Fruit fly (Drosophila melanogaster) whole organism, embryonic: ENCODE data around the gene CG31792.

Source experiments
- Bgb ChIP-seq: fragments of 200-800 bp; sonication (Bioruptor generic); IDR thresholded peaks from 2 replicates; pipeline ENCODE4 v1.3.6; 2022; ENCODE audit warnings: missing biosample characterization, missing genetic modification characterization; ENCODE audit not compliant: partially characterized antibody
- CG10209 ChIP-seq: fragments of 200-800 bp; sonication (Bioruptor generic); optimal IDR thresholded peaks from 3 replicates; lab custom pipeline; 2017; ENCODE audit warnings: missing biosample characterization, mild to moderate bottlenecking, missing genetic modification characterization, missing genetic modification reagents
- CG10654 ChIP-seq: fragments of 200-800 bp; sonication (Bioruptor generic); optimal IDR thresholded peaks from 2 replicates; lab custom pipeline; 2016; ENCODE audit warnings: missing biosample characterization, missing genetic modification characterization
- CG10959 ChIP-seq: fragments of 200-800 bp; sonication (Bioruptor generic); IDR thresholded peaks from 2 replicates; pipeline ENCODE4 v1.3.6; 2022; ENCODE audit warnings: missing biosample characterization, missing genetic modification characterization
- CG11398 ChIP-seq: fragments of 200-800 bp; sonication (Bioruptor generic); optimal IDR thresholded peaks from 2 replicates; lab custom pipeline; 2016; ENCODE audit warnings: missing biosample characterization, missing genetic modification characterization
- CG11560 ChIP-seq: fragments of 200-800 bp; sonication (Bioruptor generic); IDR thresholded peaks from 3 replicates; pipeline ENCODE4 v1.3.6; 2022; ENCODE audit warnings: missing biosample characterization, missing genetic modification characterization
- CG11695 ChIP-seq: fragments of 200-800 bp; sonication (Bioruptor generic); IDR thresholded peaks from 3 replicates; pipeline ENCODE4 v1.3.6; 2022; ENCODE audit warnings: missing biosample characterization, missing genetic modification characterization
- CG14014 ChIP-seq: fragments of 200-800 bp; sonication (Bioruptor generic); IDR thresholded peaks from 2 replicates; pipeline ENCODE4 v1.3.6; 2022; ENCODE audit warnings: missing biosample characterization, missing genetic modification characterization
- CG14710 ChIP-seq: fragments of 200-800 bp; sonication (Bioruptor generic); optimal IDR thresholded peaks from 3 replicates; lab custom pipeline; 2019; ENCODE audit warnings: missing biosample characterization, mild to moderate bottlenecking, missing genetic modification characterization, moderate library complexity
- CG17829 ChIP-seq: fragments of 200-800 bp; optimal IDR thresholded peaks from 2 replicates; lab custom pipeline; 2019; ENCODE audit warnings: missing biosample characterization, mild to moderate bottlenecking, missing genetic modification characterization, moderate library complexity
- CG18764 ChIP-seq: fragments of 200-800 bp; sonication (Bioruptor generic); optimal IDR thresholded peaks from 3 replicates; lab custom pipeline; 2016; ENCODE audit warnings: missing biosample characterization, missing genetic modification characterization
- CG2199 ChIP-seq: fragments of 200-800 bp; sonication (Bioruptor generic); IDR thresholded peaks from 3 replicates; pipeline ENCODE4 v1.3.6; 2022; ENCODE audit warnings: missing biosample characterization, missing genetic modification characterization
- CG3065 ChIP-seq: fragments of 200-800 bp; sonication (Bioruptor generic); optimal IDR thresholded peaks from 2 replicates; lab custom pipeline; 2016; ENCODE audit warnings: missing biosample characterization, missing genetic modification characterization
- CG32772 ChIP-seq: fragments of 200-800 bp; sonication (Bioruptor generic); IDR thresholded peaks from 2 replicates; pipeline ENCODE4 v1.3.6; 2022; ENCODE audit warnings: missing biosample characterization, missing genetic modification characterization
- CG33213 ChIP-seq: fragments of 200-800 bp; sonication (Bioruptor generic); optimal IDR thresholded peaks from 3 replicates; lab custom pipeline; 2016; ENCODE audit warnings: missing biosample characterization, missing genetic modification characterization
- CG34422 ChIP-seq: fragments of 200-800 bp; sonication (Bioruptor generic); IDR thresholded peaks from 3 replicates; pipeline ENCODE4 v1.3.6; 2022; ENCODE audit warnings: missing biosample characterization, missing genetic modification characterization
- CG3726 ChIP-seq: fragments of 200-800 bp; sonication (Bioruptor generic); IDR thresholded peaks from 3 replicates; pipeline ENCODE4, ENCODE4 v1.3.6; 2022; ENCODE audit warnings: missing biosample characterization, missing genetic modification characterization
- CG4424 ChIP-seq: fragments of 200-800 bp; sonication (Bioruptor generic); optimal IDR thresholded peaks from 3 replicates; lab custom pipeline; 2016; ENCODE audit warnings: missing biosample characterization, missing genetic modification characterization
- CG4617 ChIP-seq: fragments of 200-800 bp; sonication (Bioruptor generic); optimal IDR thresholded peaks from 3 replicates; lab custom pipeline; 2016; ENCODE audit warnings: missing biosample characterization, missing genetic modification characterization, borderline replicate concordance
- CG5245 ChIP-seq: fragments of 200-800 bp; sonication (Bioruptor generic); optimal IDR thresholded peaks from 3 replicates; lab custom pipeline; 2016; ENCODE audit warnings: missing biosample characterization, missing genetic modification characterization
- CG7271 ChIP-seq: fragments of 200-800 bp; sonication (Bioruptor generic); optimal IDR thresholded peaks from 2 replicates; lab custom pipeline; 2018; ENCODE audit warnings: missing biosample characterization, mild to moderate bottlenecking, missing genetic modification characterization, moderate library complexity
- CG7786 ChIP-seq: fragments of 200-800 bp; sonication (Bioruptor generic); optimal IDR thresholded peaks from 2 replicates; lab custom pipeline; 2016; ENCODE audit warnings: missing biosample characterization, missing genetic modification characterization
- CG7928 ChIP-seq: fragments of 200-800 bp; sonication (Bioruptor generic); optimal IDR thresholded peaks from 2 replicates; lab custom pipeline; 2017; ENCODE audit warnings: missing biosample characterization, mild to moderate bottlenecking, missing genetic modification characterization
- CG8290 ChIP-seq, 3 experiments: fragments of 200-800 bp; sonication (Bioruptor generic); optimal IDR thresholded peaks; 2 replicates each; lab custom pipeline; 2016 to 2019; ENCODE audit warnings: missing biosample characterization in 3 of 3, missing genetic modification characterization in 3 of 3, mild to moderate bottlenecking in 2 of 3, moderate library complexity in 1 of 3
- Dll ChIP-seq: fragments of 200-800 bp; sonication (Bioruptor generic); IDR thresholded peaks from 4 replicates; pipeline ENCODE4 v1.3.6; 2022; ENCODE audit warnings: missing biosample characterization, missing genetic modification characterization; ENCODE audit not compliant: partially characterized antibody
- H2.0 ChIP-seq: fragments of 200-800 bp; sonication (Bioruptor generic); IDR thresholded peaks from 2 replicates; pipeline ENCODE4 v1.3.6; 2022; ENCODE audit warnings: missing biosample characterization, missing genetic modification characterization
- Hr3 ChIP-seq: fragments of 200-800 bp; sonication (Bioruptor generic); optimal IDR thresholded peaks from 3 replicates; lab custom pipeline; 2016; ENCODE audit warnings: missing biosample characterization, missing genetic modification characterization
- Mes4 ChIP-seq: fragments of 200-800 bp; sonication (Bioruptor generic); optimal IDR thresholded peaks from 2 replicates; lab custom pipeline; 2016; ENCODE audit warnings: missing biosample characterization, missing genetic modification characterization
- Neu2 ChIP-seq: fragments of 200-800 bp; sonication (Bioruptor generic); optimal IDR thresholded peaks from 3 replicates; lab custom pipeline; 2016; ENCODE audit warnings: missing biosample characterization, missing genetic modification characterization, borderline replicate concordance
- Optix ChIP-seq: fragments of 200-800 bp; sonication (Bioruptor generic); IDR thresholded peaks from 3 replicates; pipeline ENCODE4 v1.3.6; 2022; ENCODE audit warnings: missing biosample characterization, missing genetic modification characterization
- Sry-δ ChIP-seq: fragments of 200-800 bp; sonication (Bioruptor generic); optimal IDR thresholded peaks from 2 replicates; lab custom pipeline; 2016; ENCODE audit warnings: missing biosample characterization, missing genetic modification characterization
- Vsx1 ChIP-seq: fragments of 200-800 bp; sonication (Bioruptor generic); optimal IDR thresholded peaks from 2 replicates; lab custom pipeline; 2017; ENCODE audit warnings: missing biosample characterization, mild to moderate bottlenecking, missing genetic modification characterization, missing genetic modification reagents
- al ChIP-seq: fragments of 200-800 bp; sonication (Bioruptor generic); IDR thresholded peaks from 2 replicates; pipeline ENCODE4 v1.3.6; 2022; ENCODE audit warnings: missing biosample characterization, missing genetic modification characterization
- aop ChIP-seq: fragments of 200-800 bp; sonication (Bioruptor generic); IDR thresholded peaks from 2 replicates; pipeline ENCODE4 v1.3.6; 2022; ENCODE audit warnings: missing biosample characterization, missing genetic modification characterization
- ap ChIP-seq: fragments of 200-800 bp; sonication (Bioruptor generic); IDR thresholded peaks from 2 replicates; pipeline ENCODE4 v1.3.6; 2022; ENCODE audit warnings: missing biosample characterization, missing genetic modification characterization
- ci ChIP-seq: fragments of 200-800 bp; sonication (Bioruptor generic); IDR thresholded peaks from 3 replicates; pipeline ENCODE4 v1.3.6; 2022; ENCODE audit warnings: missing biosample characterization, missing genetic modification characterization
- da ChIP-seq: fragments of 200-800 bp; sonication (Bioruptor generic); optimal IDR thresholded peaks from 2 replicates; lab custom pipeline; 2016; ENCODE audit warnings: missing biosample characterization, missing genetic modification characterization
- dan ChIP-seq: fragments of 200-800 bp; sonication (Bioruptor generic); IDR thresholded peaks from 2 replicates; pipeline ENCODE4 v1.3.6; 2022; ENCODE audit warnings: missing biosample characterization, missing genetic modification characterization
- disco-r ChIP-seq: fragments of 200-800 bp; sonication (Bioruptor generic); optimal IDR thresholded peaks from 2 replicates; lab custom pipeline; 2016; ENCODE audit warnings: missing biosample characterization, missing genetic modification characterization
- dysf ChIP-seq: fragments of 200-800 bp; sonication (Bioruptor generic); IDR thresholded peaks from 3 replicates; pipeline ENCODE4 v1.3.6; 2022; ENCODE audit warnings: missing biosample characterization, missing genetic modification characterization
- esg ChIP-seq: fragments of 200-800 bp; sonication (Bioruptor generic); conservative IDR thresholded peaks from 2 replicates; pipeline ENCODE4 v1.3.6; 2022; ENCODE audit warnings: missing biosample characterization, missing genetic modification characterization
- eyg ChIP-seq: fragments of 200-800 bp; sonication (Bioruptor generic); optimal IDR thresholded peaks from 3 replicates; lab custom pipeline; 2016; ENCODE audit warnings: missing biosample characterization, missing genetic modification characterization
- fd3F ChIP-seq: fragments of 200-800 bp; sonication (Bioruptor generic); optimal IDR thresholded peaks from 2 replicates; lab custom pipeline; 2018; ENCODE audit warnings: missing biosample characterization, mild to moderate bottlenecking, missing genetic modification characterization, moderate library complexity
- gcm2 ChIP-seq: fragments of 200-800 bp; sonication (Bioruptor generic); optimal IDR thresholded peaks from 2 replicates; lab custom pipeline; 2016; ENCODE audit warnings: missing biosample characterization, missing genetic modification characterization
- gro ChIP-seq: fragments of 200-800 bp; sonication (Bioruptor generic); optimal IDR thresholded peaks from 2 replicates; lab custom pipeline; 2016; ENCODE audit warnings: missing biosample characterization, missing genetic modification characterization
- knrl ChIP-seq: fragments of 200-800 bp; sonication (Bioruptor generic); IDR thresholded peaks from 3 replicates; pipeline ENCODE4 v1.3.6; 2022; ENCODE audit warnings: missing biosample characterization, missing genetic modification characterization; ENCODE audit not compliant: partially characterized antibody
- sens-2 ChIP-seq: fragments of 200-800 bp; sonication (Bioruptor generic); IDR thresholded peaks from 2 replicates; pipeline ENCODE4 v1.3.6; 2022; ENCODE audit warnings: missing biosample characterization, missing genetic modification characterization
- sim ChIP-seq: fragments of 200-800 bp; sonication (Bioruptor generic); IDR thresholded peaks from 2 replicates; pipeline ENCODE4 v1.3.6; 2022; ENCODE audit warnings: missing biosample characterization, missing genetic modification characterization
- slp2 ChIP-seq: fragments of 200-800 bp; sonication (Bioruptor generic); optimal IDR thresholded peaks from 2 replicates; lab custom pipeline; 2016; ENCODE audit warnings: missing biosample characterization, missing genetic modification characterization
- tap ChIP-seq: fragments of 200-800 bp; optimal IDR thresholded peaks from 3 replicates; lab custom pipeline; 2019; ENCODE audit warnings: missing biosample characterization, mild to moderate bottlenecking, missing genetic modification characterization, moderate library complexity
- tio ChIP-seq: fragments of 200-800 bp; sonication (Bioruptor generic); optimal IDR thresholded peaks from 2 replicates; lab custom pipeline; 2017; ENCODE audit warnings: missing biosample characterization, missing genetic modification characterization, inconsistent platforms
- wdn ChIP-seq: fragments of 200-800 bp; sonication (Bioruptor generic); IDR thresholded peaks from 2 replicates; pipeline ENCODE4 v1.3.6; 2022; ENCODE audit warnings: missing biosample characterization, missing genetic modification characterization

The CG31792 gene

DNA sequence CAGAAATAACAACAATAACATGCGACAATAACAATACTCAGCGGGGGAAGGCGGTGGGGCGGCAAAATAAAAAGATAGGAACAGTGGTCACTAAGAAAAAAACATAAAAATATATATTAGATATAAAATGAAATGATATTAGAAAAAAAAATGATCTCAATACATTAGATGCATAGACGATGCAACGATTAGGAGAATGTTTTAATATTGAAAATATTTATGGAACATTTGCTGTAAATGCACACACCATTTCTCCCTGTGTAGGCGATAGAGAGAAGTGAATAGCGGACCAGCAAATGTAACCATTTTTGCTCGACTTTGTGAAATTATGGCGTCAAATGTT is 31.1 kb upstream of the CG31792 start (continued):
- TF ChIP-seq Hr3 (GFP tag; lab: Kevin White, UChicago) (peak; percentile 47), CG7271 (tag; lab: Kevin White, UChicago) (peak; percentile 46), CG5245 (GFP tag; lab: Kevin White, UChicago) (peak; percentile 19), ap (GFP tag; lab: Robert Waterston, UW) (peak; percentile 59), aop (GFP tag; lab: Robert Waterston, UW) (no peak), esg (GFP tag; lab: Robert Waterston, UW) (peak; percentile 87), sens-2 (peak; percentile 36; the same call in 1 of the 2 replicates), CG11560 (peak; percentile 76; the same call in 2 of the 3 replicates), CG17829 (peak; percentile 75), CG10959 (GFP tag; lab: Robert Waterston, UW) (peak; percentile 42; the same call in 1 of the 2 replicates), CG8290 (GFP tag; optimal IDR thresholded peaks at IDR 0.05; lab: Kevin White, UChicago) (peak; percentile 25), CG8290 (tag; optimal IDR thresholded peaks at IDR 0.05; lab: Kevin White, UChicago) (no peak), CG2199 (GFP tag; lab: Robert Waterston, UW) (peak; percentile 63; the same call in 1 of the 3 replicates), CG11695 (GFP tag; lab: Robert Waterston, UW) (peak; percentile 94), dan (GFP tag; lab: Robert Waterston, UW) (peak; percentile 49), CG7786 (peak; percentile 2), dysf (GFP tag; lab: Robert Waterston, UW) (peak; percentile 94), Mes4 (GFP tag; lab: Kevin White, UChicago) (no peak), CG4617 (GFP tag; lab: Kevin White, UChicago) (peak; percentile 34)

DNA sequence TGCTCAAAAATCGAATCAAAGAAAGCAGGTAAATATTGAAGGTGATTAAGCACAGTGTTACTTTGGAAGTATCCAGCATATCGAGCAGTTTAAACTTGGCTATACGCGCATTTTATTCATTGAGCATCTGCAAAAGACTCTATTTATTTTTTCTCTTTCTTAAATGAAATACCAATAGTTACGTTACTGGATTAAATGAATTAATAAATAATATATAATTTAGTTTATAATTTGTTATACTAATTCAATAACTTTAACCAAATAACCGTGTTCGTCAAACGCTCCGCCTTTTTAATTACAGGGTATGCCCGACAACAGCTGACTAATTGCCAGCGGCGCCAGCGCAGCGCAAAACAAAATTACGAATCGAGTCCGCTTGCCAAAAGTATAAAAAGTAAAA is 30.4 kb upstream of the CG31792 start:
- TF ChIP-seq al (GFP tag; lab: Robert Waterston, UW) (peak; percentile 49; the same call in 1 of the 2 replicates), Bgb (GFP tag; lab: Robert Waterston, UW) (no peak), CG4424 (GFP tag; lab: Kevin White, UChicago) (peak; percentile 3), gro (GFP tag; lab: Kevin White, UChicago) (no peak), CG10654 (GFP tag; lab: Kevin White, UChicago) (no peak), CG18764 (GFP tag; lab: Kevin White, UChicago) (no peak), Optix (GFP tag; lab: Robert Waterston, UW) (no peak), sim (GFP tag; lab: Robert Waterston, UW) (no peak), Neu2 (GFP tag; lab: Kevin White, UChicago) (no peak), fd3F (GFP tag; lab: Kevin White, UChicago) (peak; percentile 45), CG14014 (GFP tag; lab: Robert Waterston, UW) (peak; percentile 51; the same call in 1 of the 2 replicates), knrl (GFP tag; lab: Robert Waterston, UW) (no peak), tap (tag; lab: Kevin White, UChicago) (peak; percentile 52), gcm2 (GFP tag; lab: Kevin White, UChicago) (no peak), CG3065 (GFP tag; lab: Kevin White, UChicago) (no peak), CG32772 (GFP tag; lab: Robert Waterston, UW) (peak; percentile 40; the same call in 1 of the 2 replicates), CG14710 (tag; lab: Kevin White, UChicago) (no peak), CG34422 (peak; percentile 19; the same call in 1 of the 3 replicates), CG7928 (GFP tag; lab: Kevin White, UChicago) (no peak), Sry-δ (GFP tag; lab: Kevin White, UChicago) (no peak), eyg (GFP tag; lab: Kevin White, UChicago) (no peak), tio (GFP tag; lab: Kevin White, UChicago) (no peak), ci (GFP tag; lab: Robert Waterston, UW) (no peak), Dll (GFP tag; lab: Robert Waterston, UW) (no peak), Vsx1 (GFP tag; lab: Kevin White, UChicago) (no peak), CG10209 (peak; percentile 39), da (GFP tag; lab: Kevin White, UChicago) (no peak), CG11398 (GFP tag; lab: Kevin White, UChicago) (no peak), CG3726 (no peak), slp2 (GFP tag; lab: Kevin White, UChicago) (no peak), disco-r (no peak), CG33213 (GFP tag; lab: Kevin White, UChicago) (no peak), H2.0 (GFP tag; lab: Robert Waterston, UW) (no peak), wdn (GFP tag; lab: Robert Waterston, UW) (peak; percentile 65; the same call in 1 of the 2 replicates)
